Worm (Caenorhabditis elegans) whole organism, mixed stage, embryonic: ENCODE results near the gene abhd-3.1.

ENCODE experiments used
- mep-1 ChIP-seq: fragments of 150-350 bp; optimal IDR thresholded peaks from 2 replicates; lab custom pipeline; 2017; ENCODE audit warnings: missing biosample characterization, missing genetic modification reagents, missing genetic modification characterization, inconsistent platforms
- nhr-237 ChIP-seq: fragments of 150-350 bp; optimal IDR thresholded peaks from 2 replicates; lab custom pipeline; 2014; ENCODE audit warnings: missing biosample characterization, missing genetic modification characterization
- nhr-76 ChIP-seq: sonication (generic microtip); optimal IDR thresholded peaks from 2 replicates; lab custom pipeline; 2017; ENCODE audit warnings: missing biosample characterization, missing genetic modification characterization
- unc-39 ChIP-seq: fragments of 150-350 bp; optimal IDR thresholded peaks from 2 replicates; lab custom pipeline; 2014; ENCODE audit warnings: missing biosample characterization, missing genetic modification characterization

ce11 chrV:19972984-19973383, 17.7 kb downstream of the abhd-3.1 start, which contains the start of gene srh-173:
- no peak for TF ChIP-seq nhr-237 (tag; lab: Kevin White, UChicago)
- TF ChIP-seq unc-39 (tag; lab: Kevin White, UChicago): no peak
- TF ChIP-seq mep-1: no peak
- no peak for TF ChIP-seq nhr-76 (tag; lab: Kevin White, UChicago)
